ENCODE assay signal across 6 worm cellular contexts in genomic region chrV:10485389-10485788, ce11.
TF ChIP-seq lines count a peak whose summit lies in the region.

No protein-coding gene starts in this region.

TF ChIP-seq in whole organism, L1 larva, 84 proteins besides CTCF, POLR2A, EP300 and RAD21:
- TF ChIP-seq elt-2 (tag; optimal IDR thresholded peaks at IDR 0.05; lab: Kevin White, UChicago) = peak; percentile 45
- TF ChIP-seq nhr-76 (tag; optimal IDR thresholded peaks at IDR 0.05; lab: Kevin White, UChicago) = no peak
- no peak for TF ChIP-seq grh-1 (GFP tag; IDR thresholded peaks at IDR 0.05; lab: Robert Waterston, UW)

TF ChIP-seq in whole organism, L2 larva, 48 proteins besides CTCF, POLR2A, EP300 and RAD21:
- TF ChIP-seq dmd-4 (tag; optimal IDR thresholded peaks at IDR 0.05; lab: Kevin White, UChicago) (no peak), F13H6.1 (tag; optimal IDR thresholded peaks at IDR 0.05; lab: Kevin White, UChicago) (peak; percentile 7), elt-3 (tag; optimal IDR thresholded peaks at IDR 0.05; lab: Kevin White, UChicago) (no peak), fos-1 (tag; optimal IDR thresholded peaks at IDR 0.05; lab: Kevin White, UChicago) (peak; percentile 57), crh-2 (tag; optimal IDR thresholded peaks at IDR 0.05; lab: Kevin White, UChicago) (peak; percentile 5)

TF ChIP-seq in whole organism, L3 larva, 47 proteins besides CTCF, POLR2A, EP300 and RAD21:
- TF ChIP-seq snpc-4 (tag; optimal IDR thresholded peaks at IDR 0.05; lab: Kevin White, UChicago) = no peak
- TF ChIP-seq pqm-1 (tag; optimal IDR thresholded peaks at IDR 0.05; lab: Kevin White, UChicago) = peak; percentile 59
- no peak for TF ChIP-seq hmg-11 (tag; optimal IDR thresholded peaks at IDR 0.05; lab: Kevin White, UChicago)
- TF ChIP-seq lin-15B (tag; optimal IDR thresholded peaks at IDR 0.05; lab: Kevin White, UChicago) = no peak
- TF ChIP-seq elt-2 (tag; optimal IDR thresholded peaks at IDR 0.05; lab: Kevin White, UChicago) = peak; percentile 73
- TF ChIP-seq pha-4 (tag; optimal IDR thresholded peaks at IDR 0.05; lab: Kevin White, UChicago) = no peak
- no peak for TF ChIP-seq mdl-1 (tag; optimal IDR thresholded peaks at IDR 0.05; lab: Kevin White, UChicago)
- TF ChIP-seq unc-39 (tag; optimal IDR thresholded peaks at IDR 0.05; lab: Kevin White, UChicago) = no peak
- TF ChIP-seq nhr-237 (tag; optimal IDR thresholded peaks at IDR 0.05; lab: Kevin White, UChicago) = no peak

TF ChIP-seq in whole organism, L4 larva, 104 proteins besides CTCF, POLR2A, EP300 and RAD21:
- TF ChIP-seq dmd-6 (GFP tag; IDR thresholded peaks at IDR 0.05; lab: Robert Waterston, UW) (peak; percentile 31; the same call in 1 of the 2 replicates), F37D6.2 (tag; optimal IDR thresholded peaks at IDR 0.05; lab: Kevin White, UChicago) (no peak), ctbp-1 (GFP tag; IDR thresholded peaks at IDR 0.05; lab: Robert Waterston, UW) (no peak), aha-1 (tag; lab: Kevin White, UChicago) (peak; percentile 94), nhr-6 (tag; optimal IDR thresholded peaks at IDR 0.05; lab: Kevin White, UChicago) (no peak), nhr-102 (tag; optimal IDR thresholded peaks at IDR 0.05; lab: Kevin White, UChicago) (peak; percentile 17), nhr-41 (GFP tag; IDR thresholded peaks at IDR 0.05; lab: Robert Waterston, UW) (no peak), dve-1 (tag; optimal IDR thresholded peaks at IDR 0.05; lab: Kevin White, UChicago; ENCODE audit: insufficient read depth) (peak; percentile 42), pqm-1 (tag; optimal IDR thresholded peaks at IDR 0.05; lab: Kevin White, UChicago) (peak; percentile 53), daf-16 (GFP tag; optimal IDR thresholded peaks at IDR 0.05; lab: Kevin White, UChicago) (no peak), daf-16 (tag; optimal IDR thresholded peaks at IDR 0.05; lab: Kevin White, UChicago) (peak; percentile 74), mxl-3 (GFP tag; optimal IDR thresholded peaks at IDR 0.05; lab: Kevin White, UChicago) (no peak), cey-2 (tag; optimal IDR thresholded peaks at IDR 0.05; lab: Kevin White, UChicago; ENCODE audit: borderline replicate concordance, insufficient read depth) (no peak), nhr-42 (GFP tag; IDR thresholded peaks at IDR 0.05; lab: Robert Waterston, UW) (no peak), hlh-11 (tag; optimal IDR thresholded peaks at IDR 0.05; lab: Kevin White, UChicago) (peak; percentile 70), Y48G9A.11 (GFP tag; IDR thresholded peaks at IDR 0.05; lab: Robert Waterston, UW) (no peak), nhr-48 (tag; optimal IDR thresholded peaks at IDR 0.05; lab: Kevin White, UChicago) (peak; percentile 55), dmd-9 (GFP tag; IDR thresholded peaks at IDR 0.05; lab: Robert Waterston, UW) (no peak), jun-1 (tag; optimal IDR thresholded peaks at IDR 0.05; lab: Kevin White, UChicago) (no peak), nhr-28 (tag; optimal IDR thresholded peaks at IDR 0.05; lab: Kevin White, UChicago) (peak; percentile 71), php-3 (GFP tag; IDR thresholded peaks at IDR 0.05; lab: Robert Waterston, UW) (peak; percentile 75), ceh-20 (GFP tag; IDR thresholded peaks at IDR 0.05; lab: Robert Waterston, UW) (no peak)

TF ChIP-seq in whole organism, late embryonic, 69 proteins besides CTCF, POLR2A, EP300 and RAD21:
- no peak for TF ChIP-seq dve-1 (tag; optimal IDR thresholded peaks at IDR 0.05; lab: Kevin White, UChicago)
- TF ChIP-seq elt-2 (tag; optimal IDR thresholded peaks at IDR 0.05; lab: Kevin White, UChicago) = peak; percentile 43
TF ChIP-seq in whole organism, late embryonic: peak in this region for 1.

TF ChIP-seq in whole organism, young adult, 124 proteins besides CTCF, POLR2A, EP300 and RAD21:
- no peak for TF ChIP-seq B0261.1 (tag; optimal IDR thresholded peaks at IDR 0.05; lab: Kevin White, UChicago)
- TF ChIP-seq F39B2.1 (GFP tag; IDR thresholded peaks at IDR 0.05; lab: Robert Waterston, UW) = no peak
- peak; percentile 80 for TF ChIP-seq nhr-80 (tag; optimal IDR thresholded peaks at IDR 0.05; lab: Kevin White, UChicago)
- TF ChIP-seq akir-1 (GFP tag; optimal IDR thresholded peaks at IDR 0.05; lab: Kevin White, UChicago) = no peak
